Worm (Caenorhabditis elegans): Measurements from ENCODE around the gene F23H12.5.

DNA sequence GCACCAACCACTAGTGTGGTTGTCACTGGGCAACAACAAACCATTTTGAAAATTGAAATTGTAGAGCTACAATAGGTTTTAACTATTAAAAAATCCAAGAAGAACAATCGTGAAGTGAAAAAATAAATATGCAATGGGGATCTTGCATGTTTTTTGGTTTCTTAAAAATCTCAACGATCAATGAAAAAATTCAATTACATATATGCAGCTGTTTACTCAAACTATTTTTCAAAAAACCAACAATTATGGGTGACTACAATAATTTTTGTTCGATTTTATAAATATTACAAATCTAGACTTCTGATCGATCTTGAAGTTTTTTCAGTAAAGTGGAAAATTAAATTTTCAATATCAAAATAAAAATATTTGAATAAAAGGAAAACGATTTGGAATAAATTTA is 50.1 kb downstream of the F23H12.5 start, which contains the start of gene cdr-4:
- TF ChIP-seq unc-62 (GFP tag; optimal IDR thresholded peaks at IDR 0.05): no peak
- no peak for TF ChIP-seq ces-1 (GFP tag; optimal IDR thresholded peaks at IDR 0.05)
- TF ChIP-seq lsy-2 (tag; optimal IDR thresholded peaks at IDR 0.05): no peak
- no peak for TF ChIP-seq pha-4 (tag; optimal IDR thresholded peaks at IDR 0.05)
- no peak for TF ChIP-seq unc-39 (tag; optimal IDR thresholded peaks at IDR 0.05)
- no peak for TF ChIP-seq mep-1 (tag; optimal IDR thresholded peaks at IDR 0.05)
- no peak for TF ChIP-seq flh-1 (GFP tag; optimal IDR thresholded peaks at IDR 0.05)
- no peak for TF ChIP-seq blmp-1 (tag; optimal IDR thresholded peaks at IDR 0.05)
- TF ChIP-seq snpc-4 (tag; optimal IDR thresholded peaks at IDR 0.05): no peak

All from whole organism, mixed stage, embryonic.